Worm (Caenorhabditis elegans) whole organism, L4 larva: ENCODE results near the gene F55A4.3.

Source experiments
- D1046.2 ChIP-seq: fragments of 200-800 bp; sonication (Bioruptor generic); IDR thresholded peaks from 2 replicates; pipeline ENCODE4 v1.3.6; 2022; ENCODE audit warnings: missing genetic modification characterization, missing compliant biosample characterization
- F26F4.8 ChIP-seq: fragments of 200-800 bp; sonication (Bioruptor generic); conservative IDR thresholded peaks from 2 replicates; pipeline ENCODE4 v1.3.6; 2022; ENCODE audit warnings: missing genetic modification characterization, missing compliant biosample characterization
- F44E2.7 ChIP-seq: fragments of 200-800 bp; sonication (Bioruptor generic); IDR thresholded peaks from 2 replicates; pipeline ENCODE4 v2.1.2; 2022; ENCODE audit warnings: missing genetic modification characterization, missing compliant biosample characterization
- F49E8.2 ChIP-seq: sonication (generic microtip); optimal IDR thresholded peaks from 2 replicates; lab custom pipeline; 2016; ENCODE audit warnings: missing compliant biosample characterization, mild to moderate bottlenecking, missing genetic modification characterization, borderline replicate concordance
- R02D3.7 ChIP-seq: fragments of 150-350 bp; sonication (generic microtip); optimal IDR thresholded peaks from 3 replicates; lab custom pipeline; 2014; ENCODE audit warnings: missing biosample characterization, missing genetic modification characterization
- T26A8.4 ChIP-seq: fragments of 200-800 bp; sonication (Bioruptor generic); IDR thresholded peaks from 2 replicates; pipeline ENCODE4 v1.3.6; 2022; ENCODE audit warnings: missing genetic modification characterization, missing compliant biosample characterization
- Y48G9A.11 ChIP-seq: fragments of 200-800 bp; sonication (Bioruptor generic); IDR thresholded peaks from 2 replicates; pipeline ENCODE4 v1.3.6; 2022; ENCODE audit warnings: missing genetic modification reagents, missing genetic modification characterization, missing compliant biosample characterization
- Y5F2A.4 ChIP-seq: fragments of 200-800 bp; sonication (Bioruptor generic); optimal IDR thresholded peaks from 2 replicates; lab custom pipeline; 2018; ENCODE audit warnings: mild to moderate bottlenecking, missing genetic modification characterization, missing compliant biosample characterization
- ceh-20 ChIP-seq: fragments of 200-800 bp; sonication (Bioruptor generic); IDR thresholded peaks from 2 replicates; pipeline ENCODE4 v1.3.6; 2022; ENCODE audit warnings: missing genetic modification reagents, missing genetic modification characterization, missing compliant biosample characterization
- ceh-28 ChIP-seq: fragments of 150-350 bp; optimal IDR thresholded peaks from 2 replicates; lab custom pipeline; 2014; ENCODE audit warnings: missing biosample characterization, missing genetic modification reagents, missing genetic modification characterization
- ceh-32 ChIP-seq: sonication (generic microtip); optimal IDR thresholded peaks from 2 replicates; lab custom pipeline; 2016; ENCODE audit warnings: mild to moderate bottlenecking, missing genetic modification characterization, missing compliant biosample characterization; ENCODE audit not compliant: poor library complexity
- ceh-82 ChIP-seq: sonication (generic microtip); optimal IDR thresholded peaks from 2 replicates; lab custom pipeline; 2017; ENCODE audit warnings: missing biosample characterization, missing genetic modification characterization
- ces-1 ChIP-seq: fragments of 150-350 bp; sonication (generic microtip); optimal IDR thresholded peaks from 4 replicates; lab custom pipeline; 2014; ENCODE audit warnings: missing biosample characterization, missing genetic modification reagents, missing genetic modification characterization
- daf-12 ChIP-seq: fragments of 150-350 bp; optimal IDR thresholded peaks from 2 replicates; lab custom pipeline; 2014; ENCODE audit warnings: missing biosample characterization, missing genetic modification reagents, missing genetic modification characterization
- daf-16 ChIP-seq, 3 experiments: sonication (generic microtip); optimal IDR thresholded peaks; 2 replicates each; lab custom pipeline; 2016 to 2017; ENCODE audit warnings: missing genetic modification characterization in 3 of 3, missing genetic modification reagents in 3 of 3, mild to moderate bottlenecking in 2 of 3, missing compliant biosample characterization in 2 of 3, missing biosample characterization in 1 of 3, moderate library complexity in 1 of 3
- dmd-6 ChIP-seq: fragments of 200-800 bp; sonication (Bioruptor generic); IDR thresholded peaks from 2 replicates; pipeline ENCODE4 v1.3.6; 2022; ENCODE audit warnings: missing genetic modification reagents, missing genetic modification characterization, missing compliant biosample characterization
- dmd-9 ChIP-seq: fragments of 200-800 bp; sonication (Bioruptor generic); IDR thresholded peaks from 2 replicates; pipeline ENCODE4 v1.3.6; 2022; ENCODE audit warnings: missing genetic modification reagents, missing genetic modification characterization, missing compliant biosample characterization
- dpl-1 ChIP-seq: fragments of 150-350 bp; optimal IDR thresholded peaks from 2 replicates; lab custom pipeline; 2014; ENCODE audit warnings: missing biosample characterization, missing genetic modification reagents, missing genetic modification characterization
- egl-27 ChIP-seq: sonication (generic microtip); optimal IDR thresholded peaks from 3 replicates; lab custom pipeline; 2017; ENCODE audit warnings: missing biosample characterization, missing genetic modification reagents, missing genetic modification characterization
- fkh-10 ChIP-seq: fragments of 150-350 bp; optimal IDR thresholded peaks from 2 replicates; lab custom pipeline; 2014; ENCODE audit warnings: missing biosample characterization, missing genetic modification reagents, missing genetic modification characterization
- fos-1 ChIP-seq: fragments of 150-350 bp; optimal IDR thresholded peaks from 2 replicates; lab custom pipeline; 2014; ENCODE audit warnings: missing biosample characterization, missing genetic modification characterization
- hif-1 ChIP-seq, 2 experiments: sonication (generic microtip); optimal IDR thresholded peaks; 2 replicates each; lab custom pipeline; 2016 to 2017; ENCODE audit warnings: missing compliant biosample characterization in 2 of 2, missing genetic modification characterization in 2 of 2, missing genetic modification reagents in 2 of 2, missing genotype in 2 of 2, mild to moderate bottlenecking in 1 of 2
- hmg-1.1 ChIP-seq: fragments of 200-800 bp; sonication (Bioruptor generic); IDR thresholded peaks from 2 replicates; pipeline ENCODE4 v1.3.6; 2022; ENCODE audit warnings: missing genetic modification reagents, missing genetic modification characterization, missing compliant biosample characterization
- lin-13 ChIP-seq: fragments of 150-350 bp; optimal IDR thresholded peaks from 2 replicates; lab custom pipeline; 2014; ENCODE audit warnings: missing biosample characterization, missing genetic modification reagents, missing genetic modification characterization
- lin-15B ChIP-seq: fragments of 150-350 bp; sonication (generic microtip); optimal IDR thresholded peaks from 3 replicates; lab custom pipeline; 2014; ENCODE audit warnings: missing biosample characterization, missing genetic modification characterization
- madf-9 ChIP-seq: fragments of 200-800 bp; sonication (Bioruptor generic); conservative IDR thresholded peaks from 2 replicates; pipeline ENCODE4 v1.3.6; 2022; ENCODE audit warnings: missing genetic modification reagents, missing genetic modification characterization, missing compliant biosample characterization
- mdl-1 ChIP-seq, 2 experiments: fragments of 150-350 bp in 1 of 2; sonication (generic microtip) in 1 of 2; optimal IDR thresholded peaks; 2 replicates each; lab custom pipeline; 2014 to 2017; ENCODE audit warnings: missing biosample characterization in 2 of 2, missing genetic modification characterization in 2 of 2
- mdt-29 ChIP-seq: fragments of 200-800 bp; sonication (Bioruptor generic); IDR thresholded peaks from 2 replicates; pipeline ENCODE4 v1.3.6; 2022; ENCODE audit warnings: missing genetic modification reagents, missing genetic modification characterization, missing compliant biosample characterization
- mes-2 ChIP-seq: sonication (generic microtip); optimal IDR thresholded peaks from 2 replicates; lab custom pipeline; 2016; ENCODE audit warnings: missing genotype, mild to moderate bottlenecking, missing genetic modification characterization, missing compliant biosample characterization; ENCODE audit not compliant: poor library complexity, severe bottlenecking
- mxl-3 ChIP-seq: fragments of 200-800 bp; sonication (Bioruptor generic); optimal IDR thresholded peaks from 2 replicates; lab custom pipeline; 2018; ENCODE audit warnings: mild to moderate bottlenecking, missing genetic modification characterization, missing compliant biosample characterization
- nhr-102 ChIP-seq: sonication (generic microtip); optimal IDR thresholded peaks from 2 replicates; lab custom pipeline; 2016; ENCODE audit warnings: mild to moderate bottlenecking, missing genetic modification characterization, moderate library complexity, missing compliant biosample characterization
- nhr-237 ChIP-seq: sonication (generic microtip); optimal IDR thresholded peaks from 2 replicates; lab custom pipeline; 2017; ENCODE audit warnings: missing biosample characterization, missing genetic modification characterization
- nhr-25 ChIP-seq: sonication (generic microtip); optimal IDR thresholded peaks from 2 replicates; lab custom pipeline; 2017; ENCODE audit warnings: missing genetic modification characterization, mild to moderate bottlenecking, missing compliant biosample characterization, antibody characterized with exemption, moderate library complexity, borderline replicate concordance; ENCODE audit not compliant: insufficient read depth
- nhr-48 ChIP-seq: sonication (generic microtip); optimal IDR thresholded peaks from 2 replicates; lab custom pipeline; 2016; ENCODE audit warnings: mild to moderate bottlenecking, missing genetic modification characterization, missing compliant biosample characterization
- nhr-77 ChIP-seq: fragments of 150-350 bp; optimal IDR thresholded peaks from 2 replicates; lab custom pipeline; 2014; ENCODE audit warnings: missing biosample characterization, missing genetic modification characterization
- pha-4 ChIP-seq, 2 experiments: fragments of 150-350 bp in 1 of 2; fragments of 200-800 bp in 1 of 2; sonication (Bioruptor generic) in 1 of 2; IDR thresholded peaks in 1 of 2; optimal IDR thresholded peaks in 1 of 2; 2 replicates each; pipeline versions ENCODE4 v1.3.6 to Lab custom; 2014 to 2022; ENCODE audit warnings: missing genetic modification characterization in 2 of 2, missing genetic modification reagents in 2 of 2, missing biosample characterization in 1 of 2, missing compliant biosample characterization in 1 of 2
- sdz-12 ChIP-seq: fragments of 200-800 bp; sonication (Bioruptor generic); optimal IDR thresholded peaks from 2 replicates; lab custom pipeline; 2018; ENCODE audit warnings: mild to moderate bottlenecking, missing genetic modification characterization, missing compliant biosample characterization
- set-16 ChIP-seq: fragments of 200-800 bp; sonication (Bioruptor generic); IDR thresholded peaks from 2 replicates; pipeline ENCODE4 v1.3.6; 2022; ENCODE audit warnings: missing genetic modification reagents, missing genetic modification characterization, missing compliant biosample characterization
- snpc-4 ChIP-seq: fragments of 150-350 bp; optimal IDR thresholded peaks from 2 replicates; lab custom pipeline; 2014; ENCODE audit warnings: missing biosample characterization, missing genetic modification characterization
- spr-3 ChIP-seq: fragments of 200-800 bp; sonication (Bioruptor generic); optimal IDR thresholded peaks from 2 replicates; lab custom pipeline; 2018; ENCODE audit warnings: mild to moderate bottlenecking, missing genetic modification characterization, missing compliant biosample characterization
- tag-97 ChIP-seq: fragments of 200-800 bp; sonication (Bioruptor generic); IDR thresholded peaks from 2 replicates; pipeline ENCODE4 v1.3.6; 2022; ENCODE audit warnings: missing genetic modification characterization, missing compliant biosample characterization
- tra-1 ChIP-seq: fragments of 200-800 bp; sonication (Bioruptor generic); IDR thresholded peaks from 2 replicates; pipeline ENCODE4 v1.3.6; 2022; ENCODE audit warnings: missing genetic modification reagents, missing genetic modification characterization, missing compliant biosample characterization
- unc-130 ChIP-seq: sonication (generic microtip); optimal IDR thresholded peaks from 2 replicates; lab custom pipeline; 2016; ENCODE audit warnings: missing genetic modification reagents, missing genetic modification characterization, missing compliant biosample characterization
- unc-39 ChIP-seq: sonication (generic microtip); optimal IDR thresholded peaks from 2 replicates; lab custom pipeline; 2017; ENCODE audit warnings: missing biosample characterization, missing genetic modification characterization
- vab-7 ChIP-seq: fragments of 200-800 bp; sonication (Bioruptor generic); IDR thresholded peaks from 2 replicates; pipeline ENCODE4 v1.3.6; 2022; ENCODE audit warnings: missing genetic modification reagents, missing genetic modification characterization, missing compliant biosample characterization
- zfp-2 ChIP-seq: sonication (generic microtip); optimal IDR thresholded peaks from 2 replicates; lab custom pipeline; 2016; ENCODE audit warnings: mild to moderate bottlenecking, missing genetic modification characterization, missing compliant biosample characterization
- zip-11 ChIP-seq: fragments of 200-800 bp; sonication (Bioruptor generic); IDR thresholded peaks from 2 replicates; pipeline ENCODE4 v1.3.6; 2022; ENCODE audit warnings: missing genetic modification characterization, missing compliant biosample characterization
- zip-2 ChIP-seq: fragments of 150-350 bp; optimal IDR thresholded peaks from 2 replicates; lab custom pipeline; 2014; ENCODE audit warnings: missing biosample characterization, missing genetic modification characterization
- ztf-7 ChIP-seq: fragments of 150-350 bp; optimal IDR thresholded peaks from 2 replicates; lab custom pipeline; 2014; ENCODE audit warnings: missing biosample characterization, missing genetic modification characterization

F55A4.3 gene

ce11 chrX:977958-978686 lies 46.8 kb downstream of the F55A4.3 start, which contains the start of gene abhd-3.2 (continued):
- TF ChIP-seq ztf-7 (tag; lab: Kevin White, UChicago) (peak; percentile 18), nhr-102 (peak; percentile 61), nhr-237 (tag; lab: Kevin White, UChicago) (no peak), tag-97 (GFP tag; lab: Robert Waterston, UW) (no peak), R02D3.7 (tag; lab: Kevin White, UChicago) (no peak), ceh-28 (tag; lab: Kevin White, UChicago) (no peak), lin-13 (no peak), hmg-1.1 (GFP tag; lab: Robert Waterston, UW) (no peak), daf-16 (GFP tag; optimal IDR thresholded peaks at IDR 0.05; lab: Kevin White, UChicago) (peak in 1 of 2 experiments; percentile 38), daf-16 (tag; optimal IDR thresholded peaks at IDR 0.05; lab: Kevin White, UChicago) (peak; percentile 94), nhr-48 (tag; lab: Kevin White, UChicago) (peak; percentile 86), ceh-82 (tag; lab: Kevin White, UChicago) (no peak), Y5F2A.4 (GFP tag; lab: Kevin White, UChicago) (no peak), Y48G9A.11 (GFP tag; lab: Robert Waterston, UW) (no peak), zfp-2 (no peak), lin-15B (no peak), nhr-77 (tag; lab: Kevin White, UChicago) (peak; percentile 85), snpc-4 (no peak), unc-39 (no peak), T26A8.4 (no peak), D1046.2 (GFP tag; lab: Robert Waterston, UW) (no peak), pha-4 (GFP tag; IDR thresholded peaks at IDR 0.05; lab: Robert Waterston, UW) (no peak), pha-4 (tag; optimal IDR thresholded peaks at IDR 0.05; lab: Kevin White, UChicago) (no peak), fos-1 (tag; lab: Kevin White, UChicago) (no peak), F26F4.8 (GFP tag; lab: Robert Waterston, UW) (no peak), daf-12 (tag; lab: Kevin White, UChicago) (no peak), madf-9 (GFP tag; lab: Robert Waterston, UW) (no peak), unc-130 (no peak), mxl-3 (GFP tag; lab: Kevin White, UChicago) (peak; percentile 53), hif-1 (tag; optimal IDR thresholded peaks at IDR 0.05; lab: Kevin White, UChicago) (no peak), ceh-20 (GFP tag; lab: Robert Waterston, UW) (peak; percentile 87), dmd-9 (GFP tag; lab: Robert Waterston, UW) (no peak), zip-2 (tag; lab: Kevin White, UChicago) (no peak), nhr-25 (tag; lab: Kevin White, UChicago) (no peak), set-16 (GFP tag; lab: Robert Waterston, UW) (no peak), dmd-6 (peak; percentile 98), ceh-32 (tag; lab: Kevin White, UChicago) (no peak), mes-2 (tag; lab: Kevin White, UChicago) (peak; percentile 52), mdt-29 (GFP tag; lab: Robert Waterston, UW) (no peak), vab-7 (GFP tag; lab: Robert Waterston, UW) (no peak), dpl-1 (GFP tag; lab: Kevin White, UChicago) (no peak), mdl-1 (tag; optimal IDR thresholded peaks at IDR 0.05; lab: Kevin White, UChicago) (peak in 1 of 2 experiments; percentile 56), fkh-10 (no peak), ces-1 (GFP tag; lab: Kevin White, UChicago) (no peak), tra-1 (peak; percentile 97), zip-11 (GFP tag; lab: Robert Waterston, UW) (no peak), egl-27 (no peak), sdz-12 (GFP tag; lab: Kevin White, UChicago) (no peak), spr-3 (GFP tag; lab: Kevin White, UChicago) (no peak), F44E2.7 (GFP tag; lab: Robert Waterston, UW) (no peak), F49E8.2 (tag; lab: Kevin White, UChicago) (no peak)
